Fruit fly (Drosophila melanogaster) whole organism, embryonic: ENCODE results near the gene aos.

Experiments used
- Antp ChIP-seq: fragments of 200-800 bp; sonication (Bioruptor generic); optimal IDR thresholded peaks from 3 replicates; lab custom pipeline; 2016; ENCODE audit warnings: missing biosample characterization, missing genetic modification characterization
- CG10565 ChIP-seq: fragments of 200-800 bp; sonication (Bioruptor generic); optimal IDR thresholded peaks from 3 replicates; lab custom pipeline; 2016; ENCODE audit warnings: missing biosample characterization, mild to moderate bottlenecking, missing genetic modification characterization
- CG11560 ChIP-seq: fragments of 200-800 bp; sonication (Bioruptor generic); IDR thresholded peaks from 3 replicates; pipeline ENCODE4 v1.3.6; 2022; ENCODE audit warnings: missing biosample characterization, missing genetic modification characterization
- CG11723 ChIP-seq: fragments of 200-800 bp; sonication (Bioruptor generic); optimal IDR thresholded peaks from 2 replicates; lab custom pipeline; 2017; ENCODE audit warnings: missing biosample characterization, mild to moderate bottlenecking, missing genetic modification characterization
- CG12299 ChIP-seq: fragments of 200-800 bp; sonication (Bioruptor generic); optimal IDR thresholded peaks from 2 replicates; lab custom pipeline; 2018; ENCODE audit warnings: missing biosample characterization, mild to moderate bottlenecking, missing genetic modification characterization
- CG13624 ChIP-seq: fragments of 200-800 bp; sonication (Bioruptor generic); optimal IDR thresholded peaks from 2 replicates; lab custom pipeline; 2016; ENCODE audit warnings: missing biosample characterization, missing genetic modification characterization
- CG14667 ChIP-seq: fragments of 200-800 bp; sonication (Bioruptor generic); IDR thresholded peaks from 2 replicates; pipeline ENCODE4 v1.3.6; 2022; ENCODE audit warnings: missing biosample characterization, missing genetic modification characterization
- CG14860 ChIP-seq: fragments of 200-800 bp; sonication (Bioruptor generic); IDR thresholded peaks from 3 replicates; pipeline ENCODE4 v1.3.6; 2022; ENCODE audit warnings: missing biosample characterization, missing genetic modification characterization; ENCODE audit not compliant: partially characterized antibody
- CG15073 ChIP-seq: fragments of 200-800 bp; sonication (Bioruptor generic); optimal IDR thresholded peaks from 2 replicates; lab custom pipeline; 2016; ENCODE audit warnings: missing biosample characterization, missing genetic modification characterization
- CG30020 ChIP-seq: fragments of 200-800 bp; optimal IDR thresholded peaks from 2 replicates; lab custom pipeline; 2019; ENCODE audit warnings: missing biosample characterization, mild to moderate bottlenecking, missing genetic modification characterization, moderate library complexity
- CG30403 ChIP-seq: fragments of 200-800 bp; sonication (Bioruptor generic); optimal IDR thresholded peaks from 3 replicates; lab custom pipeline; 2016; ENCODE audit warnings: missing biosample characterization, missing genetic modification characterization
- CG3065 ChIP-seq: fragments of 200-800 bp; sonication (Bioruptor generic); optimal IDR thresholded peaks from 2 replicates; lab custom pipeline; 2016; ENCODE audit warnings: missing biosample characterization, missing genetic modification characterization
- CG31441 ChIP-seq: fragments of 200-800 bp; sonication (Bioruptor generic); IDR thresholded peaks from 2 replicates; pipeline ENCODE4 v1.3.6; 2022; ENCODE audit warnings: missing biosample characterization, missing genetic modification characterization
- CG3281 ChIP-seq: fragments of 200-800 bp; sonication (Bioruptor generic); optimal IDR thresholded peaks from 3 replicates; lab custom pipeline; 2017; ENCODE audit warnings: missing biosample characterization, mild to moderate bottlenecking, missing genetic modification characterization
- CG3995 ChIP-seq: fragments of 200-800 bp; sonication (Bioruptor generic); optimal IDR thresholded peaks from 3 replicates; lab custom pipeline; 2016; ENCODE audit warnings: missing biosample characterization, missing genetic modification characterization
- CG4820 ChIP-seq: fragments of 200-800 bp; sonication (Bioruptor generic); optimal IDR thresholded peaks from 3 replicates; lab custom pipeline; 2016; ENCODE audit warnings: missing biosample characterization, missing genetic modification characterization
- CG6272 ChIP-seq: fragments of 200-800 bp; sonication (Bioruptor generic); IDR thresholded peaks from 2 replicates; pipeline ENCODE4 v1.3.6; 2022; ENCODE audit warnings: missing biosample characterization, missing genetic modification characterization
- CG7357 ChIP-seq: fragments of 200-800 bp; sonication (Bioruptor generic); IDR thresholded peaks from 3 replicates; pipeline ENCODE4 v1.3.6; 2022; ENCODE audit warnings: missing biosample characterization, missing genetic modification characterization
- CG7556 ChIP-seq: fragments of 200-800 bp; sonication (Bioruptor generic); optimal IDR thresholded peaks from 2 replicates; lab custom pipeline; 2017; ENCODE audit warnings: missing biosample characterization, mild to moderate bottlenecking, missing genetic modification characterization
- CG8089 ChIP-seq: fragments of 200-800 bp; sonication (Bioruptor generic); optimal IDR thresholded peaks from 3 replicates; lab custom pipeline; 2016; ENCODE audit warnings: missing biosample characterization, missing genetic modification characterization
- CG8281 ChIP-seq: fragments of 200-800 bp; sonication (Bioruptor generic); optimal IDR thresholded peaks from 2 replicates; lab custom pipeline; 2018; ENCODE audit warnings: missing biosample characterization, mild to moderate bottlenecking, missing genetic modification characterization, moderate library complexity
- CG8290 ChIP-seq, 3 experiments: fragments of 200-800 bp; sonication (Bioruptor generic); optimal IDR thresholded peaks; 2 replicates each; lab custom pipeline; 2016 to 2019; ENCODE audit warnings: missing biosample characterization in 3 of 3, missing genetic modification characterization in 3 of 3, mild to moderate bottlenecking in 2 of 3, moderate library complexity in 1 of 3
- CG8924 ChIP-seq: fragments of 200-800 bp; optimal IDR thresholded peaks from 3 replicates; lab custom pipeline; 2019; ENCODE audit warnings: missing biosample characterization, mild to moderate bottlenecking, missing genetic modification characterization, moderate library complexity
- CrebB ChIP-seq: fragments of 200-800 bp; sonication (Bioruptor generic); optimal IDR thresholded peaks from 3 replicates; lab custom pipeline; 2018; ENCODE audit warnings: missing biosample characterization, mild to moderate bottlenecking, missing genetic modification characterization
- Dek ChIP-seq: fragments of 200-800 bp; sonication (Bioruptor generic); optimal IDR thresholded peaks from 3 replicates; lab custom pipeline; 2019; ENCODE audit warnings: missing biosample characterization, mild to moderate bottlenecking, missing genetic modification characterization, moderate library complexity
- H2.0 ChIP-seq: fragments of 200-800 bp; sonication (Bioruptor generic); IDR thresholded peaks from 2 replicates; pipeline ENCODE4 v1.3.6; 2022; ENCODE audit warnings: missing biosample characterization, missing genetic modification characterization
- Hmx ChIP-seq: fragments of 200-800 bp; sonication (Bioruptor generic); optimal IDR thresholded peaks from 2 replicates; lab custom pipeline; 2016; ENCODE audit warnings: missing biosample characterization, missing genetic modification characterization
- Nf-YB ChIP-seq: fragments of 200-800 bp; sonication (Bioruptor generic); optimal IDR thresholded peaks from 3 replicates; lab custom pipeline; 2019; ENCODE audit warnings: missing biosample characterization, mild to moderate bottlenecking, missing genetic modification characterization, moderate library complexity
- Spps ChIP-seq: fragments of 200-800 bp; sonication (Bioruptor generic); optimal IDR thresholded peaks from 2 replicates; lab custom pipeline; 2018; ENCODE audit warnings: missing biosample characterization, mild to moderate bottlenecking, missing genetic modification characterization
- Stat92E ChIP-seq, 3 experiments: fragments of >200 bp in 2 of 3; fragments of 200-800 bp in 1 of 3; sonication (Bioruptor generic) in 1 of 3; optimal IDR thresholded peaks; 2 replicates each; lab custom pipeline; 2017 to 2019; ENCODE audit warnings: missing biosample characterization in 3 of 3, missing genetic modification characterization in 3 of 3, mild to moderate bottlenecking in 1 of 3, moderate library complexity in 1 of 3
- bowl ChIP-seq: fragments of 200-800 bp; sonication (Bioruptor generic); IDR thresholded peaks from 2 replicates; pipeline ENCODE4 v1.3.6; 2022; ENCODE audit warnings: missing biosample characterization, missing genetic modification characterization
- btn ChIP-seq: fragments of 200-800 bp; sonication (Bioruptor generic); optimal IDR thresholded peaks from 2 replicates; lab custom pipeline; 2016; ENCODE audit warnings: missing biosample characterization, missing genetic modification characterization
- caup ChIP-seq: fragments of 200-800 bp; sonication (Bioruptor generic); optimal IDR thresholded peaks from 3 replicates; lab custom pipeline; 2017; ENCODE audit warnings: missing biosample characterization, mild to moderate bottlenecking, missing genetic modification characterization, moderate library complexity; ENCODE audit not compliant: severe bottlenecking
- corto ChIP-seq: fragments of 200-800 bp; sonication (Bioruptor generic); optimal IDR thresholded peaks from 2 replicates; lab custom pipeline; 2016; ENCODE audit warnings: missing biosample characterization, mild to moderate bottlenecking, missing genetic modification characterization, moderate library complexity
- dysf ChIP-seq: fragments of 200-800 bp; sonication (Bioruptor generic); IDR thresholded peaks from 3 replicates; pipeline ENCODE4 v1.3.6; 2022; ENCODE audit warnings: missing biosample characterization, missing genetic modification characterization
- fd102C ChIP-seq: fragments of 200-800 bp; sonication (Bioruptor generic); optimal IDR thresholded peaks from 2 replicates; lab custom pipeline; 2018; ENCODE audit warnings: missing biosample characterization, mild to moderate bottlenecking, missing genetic modification characterization, moderate library complexity
- gcm ChIP-seq: fragments of 200-800 bp; sonication (Bioruptor generic); optimal IDR thresholded peaks from 2 replicates; lab custom pipeline; 2019; ENCODE audit warnings: missing biosample characterization, mild to moderate bottlenecking, missing genetic modification characterization, moderate library complexity
- jumu ChIP-seq: fragments of 200-800 bp; sonication (Bioruptor generic); optimal IDR thresholded peaks from 3 replicates; lab custom pipeline; 2016; ENCODE audit warnings: missing biosample characterization, missing genetic modification characterization
- kni ChIP-seq: fragments of 200-800 bp; sonication (Bioruptor generic); optimal IDR thresholded peaks from 3 replicates; lab custom pipeline; 2017; ENCODE audit warnings: mild to moderate bottlenecking, missing biosample characterization, missing genetic modification reagents, missing genetic modification characterization
- lbe ChIP-seq: fragments of 200-800 bp; sonication (Bioruptor generic); optimal IDR thresholded peaks from 2 replicates; lab custom pipeline; 2016; ENCODE audit warnings: missing biosample characterization, mild to moderate bottlenecking, missing genetic modification characterization
- maf-S ChIP-seq: fragments of 200-800 bp; sonication (Bioruptor generic); optimal IDR thresholded peaks from 2 replicates; lab custom pipeline; 2016; ENCODE audit warnings: missing biosample characterization, missing genetic modification characterization
- mirr ChIP-seq: fragments of 200-800 bp; sonication (Bioruptor generic); optimal IDR thresholded peaks from 3 replicates; lab custom pipeline; 2018; ENCODE audit warnings: missing biosample characterization, mild to moderate bottlenecking, missing genetic modification characterization
- nom ChIP-seq: fragments of 200-800 bp; sonication (Bioruptor generic); optimal IDR thresholded peaks from 2 replicates; lab custom pipeline; 2017; ENCODE audit warnings: missing biosample characterization, missing genetic modification characterization, mild to moderate bottlenecking, moderate library complexity, missing genetic modification reagents
- pfk ChIP-seq: fragments of 200-800 bp; sonication (Bioruptor generic); optimal IDR thresholded peaks from 2 replicates; lab custom pipeline; 2018; ENCODE audit warnings: missing biosample characterization, mild to moderate bottlenecking, missing genetic modification characterization, moderate library complexity
- schlank ChIP-seq: fragments of 200-800 bp; sonication (Bioruptor generic); optimal IDR thresholded peaks from 2 replicates; lab custom pipeline; 2018; ENCODE audit warnings: missing biosample characterization, mild to moderate bottlenecking, missing genetic modification characterization
- sna ChIP-seq: fragments of 200-800 bp; sonication (Bioruptor generic); IDR thresholded peaks from 2 replicates; pipeline ENCODE4 v1.3.6; 2022; ENCODE audit warnings: missing biosample characterization, missing genetic modification characterization; ENCODE audit not compliant: partially characterized antibody
- ssp ChIP-seq: fragments of 200-800 bp; sonication (Bioruptor generic); IDR thresholded peaks from 2 replicates; pipeline ENCODE4 v1.3.6; 2022; ENCODE audit warnings: missing biosample characterization, missing genetic modification characterization
- toy ChIP-seq: fragments of 200-800 bp; sonication (Bioruptor generic); IDR thresholded peaks from 2 replicates; pipeline ENCODE4 v1.3.6; 2022; ENCODE audit warnings: missing biosample characterization, missing genetic modification characterization
- yki ChIP-seq: fragments of >200 bp; optimal IDR thresholded peaks from 3 replicates; lab custom pipeline; 2018
- zen ChIP-seq: fragments of 200-800 bp; sonication (Bioruptor generic); optimal IDR thresholded peaks from 3 replicates; lab custom pipeline; 2018; ENCODE audit warnings: missing biosample characterization, mild to moderate bottlenecking, missing genetic modification characterization, moderate library complexity
- zf30C ChIP-seq: fragments of 200-800 bp; sonication (Bioruptor generic); optimal IDR thresholded peaks from 3 replicates; lab custom pipeline; 2018; ENCODE audit warnings: missing biosample characterization, mild to moderate bottlenecking, missing genetic modification characterization

The aos gene

dm6 chr3L:16482167-16482566 lies 1.3 kb downstream of the aos start:
- no peak for TF ChIP-seq jumu (GFP tag; lab: Kevin White, UChicago)
- no peak for TF ChIP-seq CG11560
- TF ChIP-seq CG15073 (GFP tag; lab: Kevin White, UChicago) = no peak
- no peak for TF ChIP-seq zf30C (GFP tag; lab: Kevin White, UChicago)
- TF ChIP-seq Hmx (GFP tag; lab: Kevin White, UChicago) = no peak
- no peak for TF ChIP-seq CG8281 (tag; lab: Kevin White, UChicago)
- TF ChIP-seq caup (GFP tag; lab: Kevin White, UChicago) = no peak
- TF ChIP-seq CG11723 (GFP tag; lab: Kevin White, UChicago) = no peak
- TF ChIP-seq CG3281 (GFP tag; lab: Kevin White, UChicago) = no peak
- TF ChIP-seq CG8089 (GFP tag; lab: Kevin White, UChicago) = no peak
- no peak for TF ChIP-seq H2.0 (GFP tag; lab: Robert Waterston, UW)
- no peak for TF ChIP-seq zen (tag; lab: Kevin White, UChicago)
- no peak for TF ChIP-seq CG3065 (GFP tag; lab: Kevin White, UChicago)
- TF ChIP-seq CG10565 = no peak
- TF ChIP-seq CG7357 (GFP tag; lab: Robert Waterston, UW) = no peak
- TF ChIP-seq pfk (GFP tag; lab: Kevin White, UChicago) = no peak
- no peak for TF ChIP-seq Spps (tag; lab: Kevin White, UChicago)
- no peak for TF ChIP-seq CG30020
- TF ChIP-seq sna (GFP tag; lab: Robert Waterston, UW) = no peak
- no peak for TF ChIP-seq kni (GFP tag; lab: Kevin White, UChicago)
- TF ChIP-seq yki (lab: Kevin White, UChicago) = no peak
- TF ChIP-seq CG14667 = no peak
- TF ChIP-seq btn = no peak
- TF ChIP-seq bowl (GFP tag; lab: Robert Waterston, UW) = no peak
- peak; percentile 33 for TF ChIP-seq CG8924
- TF ChIP-seq Dek (tag; lab: Kevin White, UChicago) = no peak
- no peak for TF ChIP-seq toy
- TF ChIP-seq CG13624 (GFP tag; lab: Kevin White, UChicago) = no peak
- TF ChIP-seq CrebB (tag; lab: Kevin White, UChicago) = no peak
- TF ChIP-seq mirr (GFP tag; lab: Kevin White, UChicago) = no peak
- no peak for TF ChIP-seq CG6272
- no peak for TF ChIP-seq nom (GFP tag; lab: Kevin White, UChicago)
- no peak for TF ChIP-seq CG3995 (GFP tag; lab: Kevin White, UChicago)
- TF ChIP-seq dysf (GFP tag; lab: Robert Waterston, UW) = no peak
- no peak for TF ChIP-seq Antp (GFP tag; lab: Kevin White, UChicago)
- no peak for TF ChIP-seq CG8290 (GFP tag; optimal IDR thresholded peaks at IDR 0.05; lab: Kevin White, UChicago)
- peak in 1 of 2 experiments; percentile 34 for TF ChIP-seq CG8290 (tag; optimal IDR thresholded peaks at IDR 0.05; lab: Kevin White, UChicago)
- no peak for TF ChIP-seq CG14860 (GFP tag; lab: Robert Waterston, UW)
- no peak for TF ChIP-seq CG7556
- no peak for TF ChIP-seq CG4820 (GFP tag; lab: Kevin White, UChicago)
- no peak for TF ChIP-seq Stat92E (GFP tag; optimal IDR thresholded peaks at IDR 0.05; lab: Kevin White, UChicago)
- no peak for TF ChIP-seq corto (GFP tag; lab: Kevin White, UChicago)
- no peak for TF ChIP-seq fd102C
- TF ChIP-seq CG12299 (tag; lab: Kevin White, UChicago) = no peak
- TF ChIP-seq lbe = no peak
- peak; percentile 28 for TF ChIP-seq gcm (GFP tag; lab: Kevin White, UChicago)
- TF ChIP-seq Nf-YB = no peak
- TF ChIP-seq schlank (tag; lab: Kevin White, UChicago) = no peak
- TF ChIP-seq CG30403 = no peak
- TF ChIP-seq CG31441 (GFP tag; lab: Robert Waterston, UW) = peak; percentile 55; the same call in 1 of the 2 replicates
- TF ChIP-seq maf-S (GFP tag; lab: Kevin White, UChicago) = no peak
- no peak for TF ChIP-seq ssp
